Worm (Caenorhabditis elegans): Measurements from ENCODE around the gene ppfr-4.
A peak's percentile ranks its signal among the peaks of the same experiment; 100 is the strongest.

Gene ppfr-4

ce11 chrIII:2586193-2586592 is 33.5 kb upstream of the ppfr-4 start, which contains the start of gene gpa-17:
gpa-17 (plus strand) TSS chrIII:2586555.
- peak; percentile 64 for TF ChIP-seq nhr-80 (tag; optimal IDR thresholded peaks at IDR 0.05)
- TF ChIP-seq aptf-3 (GFP tag; IDR thresholded peaks at IDR 0.05), result no peak
- no peak for TF ChIP-seq hlh-26 (GFP tag; conservative IDR thresholded peaks at IDR 0.05)

- no peak for TF ChIP-seq nfya-1 (tag; optimal IDR thresholded peaks at IDR 0.05; ENCODE audit: borderline replicate concordance, insufficient read depth)
- peak; percentile 50 for TF ChIP-seq efl-1 (GFP tag; optimal IDR thresholded peaks at IDR 0.05)
- TF ChIP-seq ets-4 (GFP tag; optimal IDR thresholded peaks at IDR 0.05), result no peak
- peak; percentile 94 for TF ChIP-seq Y53G8AR.9 (GFP tag; conservative IDR thresholded peaks at IDR 0.05)
- peak; percentile 83 for TF ChIP-seq athp-1 (tag; optimal IDR thresholded peaks at IDR 0.05)
- peak; percentile 11 for TF ChIP-seq snpc-4 (GFP tag; optimal IDR thresholded peaks at IDR 0.05)
- peak; percentile 58 to 79 (median 64) for TF ChIP-seq snpc-4 (tag; optimal IDR thresholded peaks at IDR 0.05)
- TF ChIP-seq ccch-3 (GFP tag; optimal IDR thresholded peaks at IDR 0.05), result no peak
- TF ChIP-seq nhr-27 (tag; optimal IDR thresholded peaks at IDR 0.05), result no peak
- TF ChIP-seq K11D2.4 (GFP tag; IDR thresholded peaks at IDR 0.05), result no peak
- no peak for TF ChIP-seq Y56A3A.18 (GFP tag; IDR thresholded peaks at IDR 0.05)
- no peak for TF ChIP-seq F52B5.7 (tag; optimal IDR thresholded peaks at IDR 0.05)
- peak; percentile 70 for TF ChIP-seq madf-8 (GFP tag; conservative IDR thresholded peaks at IDR 0.05)
- peak; percentile 63 for TF ChIP-seq snpc-1.3 (tag; optimal IDR thresholded peaks at IDR 0.05; ENCODE audit: insufficient read depth)
- no peak for TF ChIP-seq B0019.2 (GFP tag; conservative IDR thresholded peaks at IDR 0.05)
- TF ChIP-seq xnd-1 (tag; optimal IDR thresholded peaks at IDR 0.05), result peak; percentile 77
- no peak for TF ChIP-seq let-526 (GFP tag; IDR thresholded peaks at IDR 0.05)
- no peak for TF ChIP-seq F57A8.1 (GFP tag; optimal IDR thresholded peaks at IDR 0.05)
- no peak for TF ChIP-seq B0261.1 (tag; optimal IDR thresholded peaks at IDR 0.05)
- TF ChIP-seq lir-1 (GFP tag; conservative IDR thresholded peaks at IDR 0.05), result peak; percentile 56; the same call in 1 of the 2 replicates
- no peak for TF ChIP-seq bed-1 (GFP tag; IDR thresholded peaks at IDR 0.05)
- TF ChIP-seq lin-40 (tag; optimal IDR thresholded peaks at IDR 0.05), result peak; percentile 95
- TF ChIP-seq dox-1 (GFP tag; IDR thresholded peaks at IDR 0.05), result no peak
- 0 out of 2 replicates have a peak, but pooled peaks have one; percentile 39 for TF ChIP-seq sea-2 (GFP tag; IDR thresholded peaks at IDR 0.05)
- TF ChIP-seq akir-1 (GFP tag; optimal IDR thresholded peaks at IDR 0.05), result no peak
- peak; percentile 98 for TF ChIP-seq ztf-18 (tag; optimal IDR thresholded peaks at IDR 0.05)
- TF ChIP-seq atf-7 (tag; optimal IDR thresholded peaks at IDR 0.05), result peak; percentile 73
- no peak for TF ChIP-seq mel-28 (tag; optimal IDR thresholded peaks at IDR 0.05; ENCODE audit: borderline replicate concordance)
- no peak for TF ChIP-seq F10E7.11 (tag; optimal IDR thresholded peaks at IDR 0.05)
- TF ChIP-seq aptf-2 (GFP tag; conservative IDR thresholded peaks at IDR 0.05), result no peak
- no peak for TF ChIP-seq F22D6.2 (tag; optimal IDR thresholded peaks at IDR 0.05)
- TF ChIP-seq B0035.1 (tag; optimal IDR thresholded peaks at IDR 0.05), result no peak
- peak; percentile 86 for TF ChIP-seq snpc-3.4 (tag; optimal IDR thresholded peaks at IDR 0.05)
- peak; percentile 20 for TF ChIP-seq ama-1 (optimal IDR thresholded peaks at IDR 0.05)
- peak in 1 of 2 experiments; percentile 58 for TF ChIP-seq ama-1 (GFP tag; optimal IDR thresholded peaks at IDR 0.05)
- TF ChIP-seq C17E4.6 (GFP tag; IDR thresholded peaks at IDR 0.05), result peak; percentile 17; the same call in 1 of the 2 replicates
- no peak for TF ChIP-seq rpc-1 (optimal IDR thresholded peaks at IDR 0.05)
- TF ChIP-seq rpc-1 (tag; optimal IDR thresholded peaks at IDR 0.05), result no peak
- TF ChIP-seq tbp1 (GFP tag; optimal IDR thresholded peaks at IDR 0.05), result peak; percentile 61
- TF ChIP-seq attf-5 (GFP tag; optimal IDR thresholded peaks at IDR 0.05), result peak; percentile 91
- peak; percentile 87 for TF ChIP-seq F33H1.4 (GFP tag; IDR thresholded peaks at IDR 0.05)
- peak; percentile 69 for TF ChIP-seq ceh-100 (GFP tag; IDR thresholded peaks at IDR 0.05)
- TF ChIP-seq lsl-1 (GFP tag; optimal IDR thresholded peaks at IDR 0.05), result peak; percentile 79
- TF ChIP-seq ztf-28 (GFP tag; IDR thresholded peaks at IDR 0.05), result no peak
Observed at ce11 chrIII:2596984-2597454, 22.7 kb upstream of the ppfr-4 start, which contains the start of gene apb-1. apb-1 (minus strand) TSS chrIII:2597034.
